Fruit fly (Drosophila melanogaster) whole organism, embryonic: ENCODE results near the gene peb.

Experiments
- ATbp ChIP-seq: fragments of 200-800 bp; sonication (Bioruptor generic); optimal IDR thresholded peaks from 2 replicates; lab custom pipeline; 2017; ENCODE audit warnings: missing biosample characterization, mild to moderate bottlenecking, missing genetic modification characterization, missing genetic modification reagents
- Asciz ChIP-seq: fragments of 200-800 bp; sonication (Bioruptor generic); optimal IDR thresholded peaks from 2 replicates; lab custom pipeline; 2017; ENCODE audit warnings: missing biosample characterization, mild to moderate bottlenecking, missing genetic modification characterization, missing genetic modification reagents
- Atf6 ChIP-seq: fragments of 200-800 bp; sonication (Bioruptor generic); IDR thresholded peaks from 2 replicates; pipeline ENCODE4 v1.3.6; 2022; ENCODE audit warnings: missing biosample characterization, missing genetic modification characterization
- Awh ChIP-seq: fragments of 200-800 bp; sonication (Bioruptor generic); IDR thresholded peaks from 2 replicates; pipeline ENCODE4, ENCODE4 v1.3.6; 2022; ENCODE audit warnings: missing biosample characterization, missing genetic modification characterization
- Bteb2 ChIP-seq: fragments of 200-800 bp; sonication (Bioruptor generic); optimal IDR thresholded peaks from 2 replicates; lab custom pipeline; 2016; ENCODE audit warnings: missing biosample characterization, missing genetic modification characterization
- CG10366 ChIP-seq: fragments of 200-800 bp; sonication (Bioruptor generic); IDR thresholded peaks from 2 replicates; pipeline ENCODE4 v1.3.6; 2022; ENCODE audit warnings: missing biosample characterization, missing genetic modification characterization
- CG11560 ChIP-seq: fragments of 200-800 bp; sonication (Bioruptor generic); IDR thresholded peaks from 3 replicates; pipeline ENCODE4 v1.3.6; 2022; ENCODE audit warnings: missing biosample characterization, missing genetic modification characterization
- CG11696 ChIP-seq: fragments of 200-800 bp; sonication (Bioruptor generic); IDR thresholded peaks from 2 replicates; pipeline ENCODE4 v1.3.6; 2022; ENCODE audit warnings: missing biosample characterization, missing genetic modification characterization
- CG11723 ChIP-seq: fragments of 200-800 bp; sonication (Bioruptor generic); optimal IDR thresholded peaks from 2 replicates; lab custom pipeline; 2017; ENCODE audit warnings: missing biosample characterization, mild to moderate bottlenecking, missing genetic modification characterization
- CG12219 ChIP-seq: fragments of 200-800 bp; sonication (Bioruptor generic); optimal IDR thresholded peaks from 3 replicates; lab custom pipeline; 2018; ENCODE audit warnings: missing biosample characterization, mild to moderate bottlenecking, missing genetic modification characterization
- CG15514 ChIP-seq: fragments of 200-800 bp; sonication (Bioruptor generic); optimal IDR thresholded peaks from 3 replicates; lab custom pipeline; 2017; ENCODE audit warnings: missing biosample characterization, missing genetic modification characterization, mild to moderate bottlenecking, moderate library complexity, missing genetic modification reagents
- CG15601 ChIP-seq: fragments of 200-800 bp; sonication (Bioruptor generic); optimal IDR thresholded peaks from 3 replicates; lab custom pipeline; 2019; ENCODE audit warnings: missing biosample characterization, mild to moderate bottlenecking, missing genetic modification characterization, moderate library complexity
- CG16813 ChIP-seq: fragments of 200-800 bp; sonication (Bioruptor generic); IDR thresholded peaks from 3 replicates; pipeline ENCODE4 v1.3.6; 2022; ENCODE audit warnings: missing biosample characterization, missing genetic modification characterization; ENCODE audit not compliant: partially characterized antibody
- CG17359 ChIP-seq: fragments of 200-800 bp; sonication (Bioruptor generic); optimal IDR thresholded peaks from 3 replicates; lab custom pipeline; 2018; ENCODE audit warnings: missing biosample characterization, mild to moderate bottlenecking, missing genetic modification characterization, moderate library complexity
- CG2199 ChIP-seq: fragments of 200-800 bp; sonication (Bioruptor generic); IDR thresholded peaks from 3 replicates; pipeline ENCODE4 v1.3.6; 2022; ENCODE audit warnings: missing biosample characterization, missing genetic modification characterization
- CG30403 ChIP-seq: fragments of 200-800 bp; sonication (Bioruptor generic); optimal IDR thresholded peaks from 3 replicates; lab custom pipeline; 2016; ENCODE audit warnings: missing biosample characterization, missing genetic modification characterization
- CG32767 ChIP-seq: fragments of 200-800 bp; sonication (Bioruptor generic); IDR thresholded peaks from 2 replicates; pipeline ENCODE4 v1.3.6; 2022; ENCODE audit warnings: missing biosample characterization, missing genetic modification characterization
- CG32772 ChIP-seq: fragments of 200-800 bp; sonication (Bioruptor generic); IDR thresholded peaks from 2 replicates; pipeline ENCODE4 v1.3.6; 2022; ENCODE audit warnings: missing biosample characterization, missing genetic modification characterization
- CG3847 ChIP-seq: fragments of 200-800 bp; sonication (Bioruptor generic); IDR thresholded peaks from 2 replicates; pipeline ENCODE4 v1.3.6; 2022; ENCODE audit warnings: missing biosample characterization, missing genetic modification characterization
- CG6689 ChIP-seq: fragments of 200-800 bp; sonication (Bioruptor generic); IDR thresholded peaks from 2 replicates; pipeline ENCODE4 v1.3.6; 2022; ENCODE audit warnings: missing biosample characterization, missing genetic modification characterization
- CG6813 ChIP-seq: fragments of 200-800 bp; sonication (Bioruptor generic); optimal IDR thresholded peaks from 2 replicates; lab custom pipeline; 2017; ENCODE audit warnings: missing biosample characterization, missing genetic modification characterization, mild to moderate bottlenecking, moderate library complexity, missing genetic modification reagents
- CG7372 ChIP-seq: fragments of 200-800 bp; sonication (Bioruptor generic); IDR thresholded peaks from 2 replicates; pipeline ENCODE4 v1.3.6; 2022; ENCODE audit warnings: missing biosample characterization, missing genetic modification characterization
- CG7745 ChIP-seq: fragments of 200-800 bp; sonication (Bioruptor generic); optimal IDR thresholded peaks from 2 replicates; lab custom pipeline; 2018; ENCODE audit warnings: missing biosample characterization, mild to moderate bottlenecking, missing genetic modification characterization, moderate library complexity
- Deaf1 ChIP-seq: fragments of 200-800 bp; optimal IDR thresholded peaks from 3 replicates; lab custom pipeline; 2019; ENCODE audit warnings: missing biosample characterization, mild to moderate bottlenecking, missing genetic modification characterization, moderate library complexity
- ERR ChIP-seq: fragments of 200-800 bp; sonication (Bioruptor generic); optimal IDR thresholded peaks from 2 replicates; lab custom pipeline; 2016; ENCODE audit warnings: missing biosample characterization, missing genetic modification characterization
- Gug ChIP-seq: fragments of 200-800 bp; sonication (Bioruptor generic); IDR thresholded peaks from 4 replicates; pipeline ENCODE4 v1.3.6; 2022; ENCODE audit warnings: missing biosample characterization, missing genetic modification characterization
- HmgD ChIP-seq: fragments of 200-800 bp; sonication (Bioruptor generic); optimal IDR thresholded peaks from 3 replicates; lab custom pipeline; 2016; ENCODE audit warnings: missing biosample characterization, missing genetic modification characterization
- Hsf ChIP-seq: fragments of 200-800 bp; sonication (Bioruptor generic); optimal IDR thresholded peaks from 3 replicates; lab custom pipeline; 2016; ENCODE audit warnings: missing biosample characterization, missing genetic modification characterization
- Myb ChIP-seq: fragments of 200-800 bp; sonication (Bioruptor generic); optimal IDR thresholded peaks from 2 replicates; lab custom pipeline; 2016; ENCODE audit warnings: missing biosample characterization, missing genetic modification characterization
- Rfx ChIP-seq: fragments of 200-800 bp; sonication (Bioruptor generic); IDR thresholded peaks from 2 replicates; pipeline ENCODE4 v1.3.6; 2022; ENCODE audit warnings: missing biosample characterization, missing genetic modification characterization
- Scr ChIP-seq: fragments of 200-800 bp; sonication (Bioruptor generic); IDR thresholded peaks from 2 replicates; pipeline ENCODE4 v1.3.6; 2022; ENCODE audit warnings: missing biosample characterization, missing genetic modification characterization; ENCODE audit not compliant: partially characterized antibody
- Spps ChIP-seq: fragments of 200-800 bp; sonication (Bioruptor generic); optimal IDR thresholded peaks from 2 replicates; lab custom pipeline; 2018; ENCODE audit warnings: missing biosample characterization, mild to moderate bottlenecking, missing genetic modification characterization
- Tbp ChIP-seq: fragments of >200 bp; optimal IDR thresholded peaks from 2 replicates; lab custom pipeline; 2018; ENCODE audit warnings: missing biosample characterization, missing genetic modification characterization
- Xbp1 ChIP-seq: fragments of 200-800 bp; sonication (Bioruptor generic); optimal IDR thresholded peaks from 3 replicates; lab custom pipeline; 2016; ENCODE audit warnings: missing biosample characterization, mild to moderate bottlenecking, missing genetic modification characterization
- abd-A ChIP-seq: fragments of 200-800 bp; sonication (Bioruptor generic); optimal IDR thresholded peaks from 3 replicates; lab custom pipeline; 2019; ENCODE audit warnings: missing biosample characterization, mild to moderate bottlenecking, missing genetic modification characterization, moderate library complexity
- cato ChIP-seq: fragments of 200-800 bp; sonication (Bioruptor generic); optimal IDR thresholded peaks from 2 replicates; lab custom pipeline; 2016; ENCODE audit warnings: missing biosample characterization, missing genetic modification characterization, borderline replicate concordance
- cg ChIP-seq: fragments of 200-800 bp; sonication (Bioruptor generic); optimal IDR thresholded peaks from 3 replicates; lab custom pipeline; 2019; ENCODE audit warnings: missing biosample characterization, mild to moderate bottlenecking, missing genetic modification characterization, moderate library complexity
- crol ChIP-seq: fragments of 200-800 bp; sonication (Bioruptor generic); IDR thresholded peaks from 2 replicates; pipeline ENCODE4 v1.3.6; 2022; ENCODE audit warnings: missing biosample characterization, missing genetic modification characterization
- dati ChIP-seq: fragments of 200-800 bp; sonication (Bioruptor generic); IDR thresholded peaks from 2 replicates; pipeline ENCODE4 v1.3.6; 2022; ENCODE audit warnings: missing biosample characterization, missing genetic modification characterization
- disco-r ChIP-seq: fragments of 200-800 bp; sonication (Bioruptor generic); optimal IDR thresholded peaks from 2 replicates; lab custom pipeline; 2016; ENCODE audit warnings: missing biosample characterization, missing genetic modification characterization
- ems ChIP-seq: fragments of 200-800 bp; sonication (Bioruptor generic); optimal IDR thresholded peaks from 3 replicates; lab custom pipeline; 2016; ENCODE audit warnings: missing biosample characterization, missing genetic modification characterization
- en ChIP-seq: fragments of 200-800 bp; sonication (Bioruptor generic); optimal IDR thresholded peaks from 2 replicates; lab custom pipeline; 2016; ENCODE audit warnings: missing biosample characterization, missing genetic modification characterization
- eyg ChIP-seq: fragments of 200-800 bp; sonication (Bioruptor generic); optimal IDR thresholded peaks from 3 replicates; lab custom pipeline; 2016; ENCODE audit warnings: missing biosample characterization, missing genetic modification characterization
- gem ChIP-seq: fragments of 200-800 bp; sonication (Bioruptor generic); optimal IDR thresholded peaks from 2 replicates; lab custom pipeline; 2019; ENCODE audit warnings: missing biosample characterization, mild to moderate bottlenecking, missing genetic modification characterization, moderate library complexity
- mam ChIP-seq: fragments of 200-800 bp; sonication (Bioruptor generic); optimal IDR thresholded peaks from 3 replicates; lab custom pipeline; 2016; ENCODE audit warnings: missing biosample characterization, missing genetic modification characterization
- oc ChIP-seq: fragments of 200-800 bp; sonication (Bioruptor generic); optimal IDR thresholded peaks from 2 replicates; lab custom pipeline; 2018; ENCODE audit warnings: missing biosample characterization, mild to moderate bottlenecking, missing genetic modification characterization, moderate library complexity
- ranshi ChIP-seq: fragments of 200-800 bp; sonication (Bioruptor generic); IDR thresholded peaks from 2 replicates; pipeline ENCODE4 v1.3.6; 2022; ENCODE audit warnings: missing biosample characterization, missing genetic modification characterization
- sens ChIP-seq: fragments of 200-800 bp; sonication (Bioruptor generic); peaks from one replicate; lab custom pipeline; 2016; ENCODE audit warnings: missing biosample characterization, missing genetic modification characterization
- slou ChIP-seq: fragments of 200-800 bp; sonication (Bioruptor generic); optimal IDR thresholded peaks from 3 replicates; lab custom pipeline; 2016; ENCODE audit warnings: missing biosample characterization, missing genetic modification characterization
- tio ChIP-seq: fragments of 200-800 bp; sonication (Bioruptor generic); optimal IDR thresholded peaks from 2 replicates; lab custom pipeline; 2017; ENCODE audit warnings: missing biosample characterization, missing genetic modification characterization, inconsistent platforms
- unc-4 ChIP-seq: fragments of 200-800 bp; sonication (Bioruptor generic); IDR thresholded peaks from 2 replicates; pipeline ENCODE4 v1.3.6; 2022; ENCODE audit warnings: missing biosample characterization, missing genetic modification characterization; ENCODE audit not compliant: partially characterized antibody
- unpg ChIP-seq: fragments of 200-800 bp; sonication (Bioruptor generic); optimal IDR thresholded peaks from 3 replicates; lab custom pipeline; 2018; ENCODE audit warnings: missing biosample characterization, mild to moderate bottlenecking, missing genetic modification characterization, moderate library complexity

The peb gene

dm6 chrX:4581769-4582168 lies 35.6 kb upstream of the peb start (continued):
- TF ChIP-seq mam (GFP tag; lab: Kevin White, UChicago) (no peak), Tbp (GFP tag; lab: Kevin White, UChicago) (no peak), CG16813 (GFP tag; lab: Robert Waterston, UW) (no peak), Awh (no peak), CG3847 (GFP tag; lab: Robert Waterston, UW) (no peak), Asciz (GFP tag; lab: Kevin White, UChicago) (no peak), dati (GFP tag; lab: Robert Waterston, UW) (no peak), CG32772 (GFP tag; lab: Robert Waterston, UW) (peak; percentile 23; the same call in 1 of the 2 replicates), CG7372 (GFP tag; lab: Robert Waterston, UW) (no peak), CG11696 (GFP tag; lab: Robert Waterston, UW) (no peak), crol (GFP tag; lab: Robert Waterston, UW) (no peak), tio (peak; percentile 10), Xbp1 (GFP tag; lab: Kevin White, UChicago) (peak; percentile 22), Scr (GFP tag; lab: Robert Waterston, UW) (no peak), CG11560 (tag; lab: Robert Waterston, UW) (no peak), Atf6 (no peak), slou (no peak), Myb (GFP tag; lab: Kevin White, UChicago) (no peak), Gug (GFP tag; lab: Robert Waterston, UW) (no peak), CG17359 (tag; lab: Kevin White, UChicago) (peak; percentile 33), CG30403 (GFP tag; lab: Kevin White, UChicago) (peak; percentile 38), Hsf (peak; percentile 6), CG2199 (no peak), ems (no peak), CG6813 (GFP tag; lab: Kevin White, UChicago) (peak; percentile 3), CG6689 (GFP tag; lab: Robert Waterston, UW) (peak; percentile 49), sens (GFP tag; lab: Kevin White, UChicago) (peak; percentile 93), oc (tag; lab: Kevin White, UChicago) (no peak), unpg (GFP tag; lab: Kevin White, UChicago) (peak; percentile 54), ranshi (GFP tag; lab: Robert Waterston, UW) (peak; percentile 34; the same call in 1 of the 2 replicates), ATbp (GFP tag; lab: Kevin White, UChicago) (peak; percentile 29), CG7745 (tag; lab: Kevin White, UChicago) (no peak), Deaf1 (tag; lab: Kevin White, UChicago) (no peak), cato (GFP tag; lab: Kevin White, UChicago) (peak; percentile 12), Bteb2 (no peak), abd-A (tag; lab: Kevin White, UChicago) (no peak), CG15601 (peak; percentile 59), CG32767 (no peak), gem (tag; lab: Kevin White, UChicago) (peak; percentile 70), CG11723 (GFP tag; lab: Kevin White, UChicago) (no peak), CG12219 (GFP tag; lab: Kevin White, UChicago) (no peak), unc-4 (GFP tag; lab: Robert Waterston, UW) (no peak), disco-r (no peak), HmgD (no peak), cg (GFP tag; lab: Kevin White, UChicago) (no peak), eyg (GFP tag; lab: Kevin White, UChicago) (no peak), ERR (GFP tag; lab: Kevin White, UChicago) (no peak), en (GFP tag; lab: Kevin White, UChicago) (no peak), CG10366 (no peak), Rfx (GFP tag; lab: Robert Waterston, UW) (no peak), CG15514 (GFP tag; lab: Kevin White, UChicago) (no peak), Spps (tag; lab: Kevin White, UChicago) (peak; percentile 32)
